Worm (Caenorhabditis elegans): ENCODE data around the gene F12E12.6.

Gene F12E12.6

DNA sequence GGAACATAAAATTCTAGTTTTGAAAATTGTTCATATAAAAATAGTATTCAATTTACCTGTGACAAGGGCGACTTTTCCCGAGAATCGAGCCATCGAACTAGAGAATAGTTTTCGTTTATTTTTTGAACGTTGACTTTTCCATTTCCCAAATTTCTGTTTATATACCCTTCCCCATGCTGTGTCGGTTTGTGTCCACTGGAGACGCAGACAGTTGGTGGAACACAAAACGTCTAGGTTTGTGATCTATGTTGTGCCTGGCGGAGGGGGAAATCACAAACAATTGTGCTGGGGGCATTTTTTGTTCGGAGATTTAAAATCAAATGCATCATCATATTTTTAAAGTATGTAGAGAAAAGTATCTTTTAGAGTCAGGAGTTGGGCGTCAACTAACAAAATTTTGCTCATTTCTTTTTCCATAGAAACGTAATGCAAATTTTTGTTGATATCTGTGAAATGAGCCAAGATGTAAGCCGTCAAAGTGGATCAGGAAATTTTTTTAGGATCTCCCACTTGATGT lies 7.0 kb upstream of the F12E12.6 start, which contains the start of gene nta-1:
Gene nta-1 (minus strand): TSS at position 131 of the 517 bp plus-strand sequence.
- no peak for TF ChIP-seq sup-37 (GFP tag; optimal IDR thresholded peaks at IDR 0.05)
- peak; percentile 75 for TF ChIP-seq lin-14 (GFP tag; optimal IDR thresholded peaks at IDR 0.05)
- TF ChIP-seq lin-35 (GFP tag; optimal IDR thresholded peaks at IDR 0.05), result peak in 1 of 2 experiments; percentile 39
- no peak for TF ChIP-seq pax-3 (tag; optimal IDR thresholded peaks at IDR 0.05)
- no peak for TF ChIP-seq efl-1 (optimal IDR thresholded peaks at IDR 0.05)
- peak in 1 of 2 experiments; percentile 4 for TF ChIP-seq efl-1 (GFP tag; optimal IDR thresholded peaks at IDR 0.05 in 1 of 2)
- TF ChIP-seq mdl-1 (tag; optimal IDR thresholded peaks at IDR 0.05), result peak in 1 of 2 experiments; percentile 22
- TF ChIP-seq elt-2 (tag; optimal IDR thresholded peaks at IDR 0.05), result peak; percentile 20
- TF ChIP-seq nhr-20 (tag; optimal IDR thresholded peaks at IDR 0.05), result peak; percentile 85

- TF ChIP-seq nhr-85 (tag) (no peak), nhr-11 (tag; optimal IDR thresholded peaks at IDR 0.05) (no peak), ceh-82 (tag; optimal IDR thresholded peaks at IDR 0.05) (no peak), nhr-20 (tag; optimal IDR thresholded peaks at IDR 0.05) (no peak), xbp-1 (tag; optimal IDR thresholded peaks at IDR 0.05) (no peak), nhr-90 (tag; optimal IDR thresholded peaks at IDR 0.05; ENCODE audit: poor library complexity) (no peak), nhr-28 (tag; optimal IDR thresholded peaks at IDR 0.05) (no peak), grh-1 (GFP tag; IDR thresholded peaks at IDR 0.05) (no peak), sptf-1 (tag; optimal IDR thresholded peaks at IDR 0.05) (no peak), lin-15B (tag; optimal IDR thresholded peaks at IDR 0.05) (no peak)
Measured at ce11 chrII:3741584-3741983, 4.8 kb upstream of the F12E12.6 start, which contains the start of gene F12E12.1. TSS of gene F12E12.1 (plus strand) at chrII:3741884.

ce11 chrII:3739647-3740046 lies 2.9 kb upstream of the F12E12.6 start, which contains the start of gene F12E12.2:
TSS of gene F12E12.2 (plus strand) at chrII:3739947.
- TF ChIP-seq nhr-84 (tag; optimal IDR thresholded peaks at IDR 0.05) (no peak), efl-3 (GFP tag; optimal IDR thresholded peaks at IDR 0.05) (no peak), zip-4 (GFP tag; optimal IDR thresholded peaks at IDR 0.05) (no peak), mdl-1 (tag; optimal IDR thresholded peaks at IDR 0.05) (no peak)

ce11 chrII:3731723-3732122 lies 5.0 kb downstream of the F12E12.6 start, which contains the start of the genes sdz-12 and bath-31:
TSS of gene sdz-12 (minus strand) at chrII:3731823.
TSS of gene bath-31 (plus strand) at chrII:3731973.
- TF ChIP-seq elt-2 (tag; optimal IDR thresholded peaks at IDR 0.05), result no peak
- no peak for TF ChIP-seq nhr-84 (tag; optimal IDR thresholded peaks at IDR 0.05)
- no peak for TF ChIP-seq hlh-4 (tag; optimal IDR thresholded peaks at IDR 0.05)
- TF ChIP-seq fkh-8 (tag; optimal IDR thresholded peaks at IDR 0.05), result no peak
- TF ChIP-seq lin-35 (GFP tag; optimal IDR thresholded peaks at IDR 0.05), result no peak
- TF ChIP-seq ztf-4 (tag; optimal IDR thresholded peaks at IDR 0.05), result no peak
- no peak for TF ChIP-seq vab-15 (tag; optimal IDR thresholded peaks at IDR 0.05)
- no peak for TF ChIP-seq elt-3 (tag; optimal IDR thresholded peaks at IDR 0.05)
- TF ChIP-seq unc-98 (GFP tag; IDR thresholded peaks at IDR 0.05), result no peak
- no peak for TF ChIP-seq snu-23 (GFP tag; optimal IDR thresholded peaks at IDR 0.05)
- TF ChIP-seq mdl-1 (tag; optimal IDR thresholded peaks at IDR 0.05), result no peak

DNA sequence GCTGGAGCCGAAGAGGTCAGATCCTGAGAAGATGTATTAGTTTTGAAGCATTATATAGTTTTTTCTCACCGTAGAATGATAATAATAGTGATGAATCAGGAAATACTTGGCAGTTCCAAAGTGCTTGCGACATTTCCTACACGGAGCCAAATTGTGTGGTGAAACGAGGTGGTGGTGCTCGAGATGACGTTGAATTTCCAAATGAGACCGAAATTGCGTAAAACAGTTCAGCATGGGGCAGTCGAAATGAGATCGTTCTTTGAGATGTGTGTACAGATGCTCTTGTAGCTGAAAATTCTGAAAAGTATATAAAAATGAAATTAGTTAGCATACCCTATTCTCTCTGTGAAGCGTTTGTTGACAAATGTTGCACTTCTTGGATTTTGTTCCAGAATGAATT lies 8.7 kb downstream of the F12E12.6 start, which contains the start of gene C46E10.8:
Gene C46E10.8 (minus strand): TSS at position 101 of the 400 bp plus-strand sequence.
- TF ChIP-seq C16A3.4 (tag; optimal IDR thresholded peaks at IDR 0.05) (no peak), nhr-12 (tag; optimal IDR thresholded peaks at IDR 0.05) (no peak), fkh-8 (tag; optimal IDR thresholded peaks at IDR 0.05) (no peak), ceh-82 (tag; optimal IDR thresholded peaks at IDR 0.05) (no peak), Y116A8C.19 (tag; optimal IDR thresholded peaks at IDR 0.05; ENCODE audit: borderline replicate concordance) (no peak), ama-1 (optimal IDR thresholded peaks at IDR 0.05) (no peak), snpc-4 (tag; optimal IDR thresholded peaks at IDR 0.05) (no peak), egl-13 (tag; optimal IDR thresholded peaks at IDR 0.05) (no peak), efl-1 (optimal IDR thresholded peaks at IDR 0.05) (no peak), efl-1 (GFP tag; optimal IDR thresholded peaks at IDR 0.05 in 1 of 2) (no peak), nhr-71 (tag; optimal IDR thresholded peaks at IDR 0.05) (no peak)

Data from whole organism, L1 larva.